Worm (Caenorhabditis elegans): ENCODE measurements around the gene F32A5.4.

Gene F32A5.4

DNA sequence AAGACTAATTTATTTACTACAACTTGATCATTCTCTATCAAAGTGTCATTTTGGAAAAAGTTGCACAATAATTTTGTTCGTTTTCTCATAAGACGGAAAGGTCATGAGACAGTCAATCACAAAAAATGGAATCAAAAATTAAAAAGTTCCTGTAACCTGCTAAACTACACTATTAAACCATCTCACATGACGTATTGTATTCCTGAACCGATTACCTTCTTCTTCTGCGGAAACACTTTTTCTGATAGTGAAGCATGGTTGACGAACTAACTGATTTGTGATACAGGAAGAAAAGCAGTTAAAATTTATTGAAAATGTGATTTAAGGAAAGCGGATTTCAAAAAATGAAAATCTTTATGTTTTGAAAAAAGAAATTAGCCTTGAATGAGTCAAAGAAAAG is 40.8 kb downstream of the F32A5.4 start:
- TF ChIP-seq pes-1 (GFP tag; IDR thresholded peaks at IDR 0.05) (no peak), hnd-1 (tag; optimal IDR thresholded peaks at IDR 0.05) (no peak), ama-1 (optimal IDR thresholded peaks at IDR 0.05) (no peak), scrt-1 (GFP tag; IDR thresholded peaks at IDR 0.05) (no peak), hmbx-1 (tag; optimal IDR thresholded peaks at IDR 0.05) (no peak), flt-1 (GFP tag; IDR thresholded peaks at IDR 0.05) (no peak), sea-1 (GFP tag; conservative IDR thresholded peaks at IDR 0.05) (no peak), ets-7 (tag; optimal IDR thresholded peaks at IDR 0.05) (no peak), ceh-36 (tag; optimal IDR thresholded peaks at IDR 0.05) (no peak), tbx-37 (GFP tag; conservative IDR thresholded peaks at IDR 0.05) (no peak), aly-1 (tag; optimal IDR thresholded peaks at IDR 0.05) (no peak), hmg-4 (GFP tag; optimal IDR thresholded peaks at IDR 0.05) (no peak), tbx-11 (GFP tag; IDR thresholded peaks at IDR 0.05) (no peak), F13C5.2 (tag; optimal IDR thresholded peaks at IDR 0.05) (no peak), B0310.2 (tag; optimal IDR thresholded peaks at IDR 0.05) (no peak), ceh-13 (GFP tag; optimal IDR thresholded peaks at IDR 0.05) (no peak), tra-4 (tag; optimal IDR thresholded peaks at IDR 0.05) (no peak)

DNA sequence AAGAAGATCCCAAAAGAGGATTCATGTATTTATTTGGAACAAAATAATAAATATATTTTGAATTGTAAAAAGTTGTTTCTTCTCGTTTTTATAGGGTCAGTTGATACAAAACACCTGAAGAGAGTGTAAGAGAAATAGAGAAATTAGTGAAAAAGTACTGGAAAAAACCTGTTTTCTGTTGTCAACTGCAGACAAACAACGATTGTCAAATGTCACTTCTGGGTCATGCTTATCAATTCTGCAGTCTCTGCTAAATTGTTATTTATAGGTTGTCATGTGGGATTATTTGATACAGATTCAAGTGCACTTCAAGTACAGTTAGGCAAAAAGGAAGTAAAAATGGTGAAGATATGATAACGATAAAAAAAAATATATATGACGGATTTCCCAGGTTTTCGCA is 43.6 kb downstream of the F32A5.4 start:
- no peak for TF ChIP-seq sea-1 (GFP tag; conservative IDR thresholded peaks at IDR 0.05)
- TF ChIP-seq hmbx-1 (tag; optimal IDR thresholded peaks at IDR 0.05), result no peak
- TF ChIP-seq pes-1 (GFP tag; IDR thresholded peaks at IDR 0.05), result no peak
- TF ChIP-seq ceh-13 (GFP tag; optimal IDR thresholded peaks at IDR 0.05), result no peak
- TF ChIP-seq hnd-1 (tag; optimal IDR thresholded peaks at IDR 0.05), result no peak
- TF ChIP-seq F13C5.2 (tag; optimal IDR thresholded peaks at IDR 0.05), result no peak
- TF ChIP-seq ceh-36 (tag; optimal IDR thresholded peaks at IDR 0.05), result no peak
- no peak for TF ChIP-seq ama-1 (optimal IDR thresholded peaks at IDR 0.05)
- no peak for TF ChIP-seq aly-1 (tag; optimal IDR thresholded peaks at IDR 0.05)
- no peak for TF ChIP-seq flt-1 (GFP tag; IDR thresholded peaks at IDR 0.05)
- TF ChIP-seq B0310.2 (tag; optimal IDR thresholded peaks at IDR 0.05), result no peak
- no peak for TF ChIP-seq scrt-1 (GFP tag; IDR thresholded peaks at IDR 0.05)
- TF ChIP-seq tbx-11 (GFP tag; IDR thresholded peaks at IDR 0.05), result no peak
- TF ChIP-seq hmg-4 (GFP tag; optimal IDR thresholded peaks at IDR 0.05), result no peak
- no peak for TF ChIP-seq tra-4 (tag; optimal IDR thresholded peaks at IDR 0.05)
- no peak for TF ChIP-seq tbx-37 (GFP tag; conservative IDR thresholded peaks at IDR 0.05)
- no peak for TF ChIP-seq ets-7 (tag; optimal IDR thresholded peaks at IDR 0.05)

- TF ChIP-seq tra-4 (tag; optimal IDR thresholded peaks at IDR 0.05), result no peak
- no peak for TF ChIP-seq flt-1 (GFP tag; IDR thresholded peaks at IDR 0.05)
- TF ChIP-seq aly-1 (tag; optimal IDR thresholded peaks at IDR 0.05), result no peak
- no peak for TF ChIP-seq B0310.2 (tag; optimal IDR thresholded peaks at IDR 0.05)
- TF ChIP-seq ceh-36 (tag; optimal IDR thresholded peaks at IDR 0.05), result no peak
- TF ChIP-seq ets-7 (tag; optimal IDR thresholded peaks at IDR 0.05), result no peak
- TF ChIP-seq F13C5.2 (tag; optimal IDR thresholded peaks at IDR 0.05), result no peak
- TF ChIP-seq pes-1 (GFP tag; IDR thresholded peaks at IDR 0.05), result no peak
- no peak for TF ChIP-seq hmg-4 (GFP tag; optimal IDR thresholded peaks at IDR 0.05)
- TF ChIP-seq tbx-11 (GFP tag; IDR thresholded peaks at IDR 0.05), result no peak
- no peak for TF ChIP-seq tbx-37 (GFP tag; conservative IDR thresholded peaks at IDR 0.05)
- TF ChIP-seq ceh-13 (GFP tag; optimal IDR thresholded peaks at IDR 0.05), result no peak
These were observed 44.6 kb downstream of the F32A5.4 start for ce11 chrII:7273517-7273916.

DNA sequence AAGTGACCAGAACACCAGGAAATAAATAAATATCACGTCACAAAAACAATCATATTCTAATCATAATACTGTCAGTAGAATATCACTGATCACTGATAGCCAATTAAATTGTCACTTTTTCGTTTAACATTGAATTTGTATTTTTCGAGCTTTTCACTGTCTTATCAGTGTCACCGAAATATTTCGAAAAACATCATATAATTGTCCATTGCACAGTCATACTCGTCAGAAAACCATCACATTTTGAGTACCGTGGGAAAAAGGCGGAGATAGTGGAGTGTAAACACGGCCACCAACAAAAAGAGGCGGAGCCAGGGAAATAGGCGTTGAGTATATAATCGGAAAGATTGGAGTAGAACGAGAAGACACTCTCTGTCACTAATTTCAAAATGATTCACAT is 48.3 kb downstream of the F32A5.4 start:
- no peak for TF ChIP-seq tbx-11 (GFP tag; IDR thresholded peaks at IDR 0.05)
- no peak for TF ChIP-seq F13C5.2 (tag; optimal IDR thresholded peaks at IDR 0.05)
- TF ChIP-seq hmg-4 (GFP tag; optimal IDR thresholded peaks at IDR 0.05), result no peak
- no peak for TF ChIP-seq pes-1 (GFP tag; IDR thresholded peaks at IDR 0.05)
- TF ChIP-seq aly-1 (tag; optimal IDR thresholded peaks at IDR 0.05), result no peak

- TF ChIP-seq flt-1 (GFP tag; IDR thresholded peaks at IDR 0.05) (no peak), tbx-11 (GFP tag; IDR thresholded peaks at IDR 0.05) (no peak), ets-7 (tag; optimal IDR thresholded peaks at IDR 0.05) (no peak), scrt-1 (GFP tag; IDR thresholded peaks at IDR 0.05) (no peak), hmbx-1 (tag; optimal IDR thresholded peaks at IDR 0.05) (no peak), tra-4 (tag; optimal IDR thresholded peaks at IDR 0.05) (no peak), ceh-36 (tag; optimal IDR thresholded peaks at IDR 0.05) (no peak), aly-1 (tag; optimal IDR thresholded peaks at IDR 0.05) (no peak), pes-1 (GFP tag; IDR thresholded peaks at IDR 0.05) (no peak), B0310.2 (tag; optimal IDR thresholded peaks at IDR 0.05) (no peak), ceh-13 (GFP tag; optimal IDR thresholded peaks at IDR 0.05) (no peak), sea-1 (GFP tag; conservative IDR thresholded peaks at IDR 0.05) (no peak), tbx-37 (GFP tag; conservative IDR thresholded peaks at IDR 0.05) (no peak), hmg-4 (GFP tag; optimal IDR thresholded peaks at IDR 0.05) (no peak), hnd-1 (tag; optimal IDR thresholded peaks at IDR 0.05) (no peak), ama-1 (optimal IDR thresholded peaks at IDR 0.05) (no peak), F13C5.2 (tag; optimal IDR thresholded peaks at IDR 0.05) (no peak)
These were observed 49.0 kb downstream of the F32A5.4 start for ce11 chrII:7277925-7278324.

ce11 chrII:7279808-7280207 is 50.9 kb downstream of the F32A5.4 start:
- no peak for TF ChIP-seq sea-1 (GFP tag; conservative IDR thresholded peaks at IDR 0.05)
- no peak for TF ChIP-seq pes-1 (GFP tag; IDR thresholded peaks at IDR 0.05)
- no peak for TF ChIP-seq B0310.2 (tag; optimal IDR thresholded peaks at IDR 0.05)
- no peak for TF ChIP-seq ets-7 (tag; optimal IDR thresholded peaks at IDR 0.05)
- TF ChIP-seq hnd-1 (tag; optimal IDR thresholded peaks at IDR 0.05), result no peak
- TF ChIP-seq hmbx-1 (tag; optimal IDR thresholded peaks at IDR 0.05), result no peak
- no peak for TF ChIP-seq aly-1 (tag; optimal IDR thresholded peaks at IDR 0.05)
- TF ChIP-seq tbx-11 (GFP tag; IDR thresholded peaks at IDR 0.05), result no peak
- no peak for TF ChIP-seq ceh-36 (tag; optimal IDR thresholded peaks at IDR 0.05)
- no peak for TF ChIP-seq hmg-4 (GFP tag; optimal IDR thresholded peaks at IDR 0.05)
- TF ChIP-seq flt-1 (GFP tag; IDR thresholded peaks at IDR 0.05), result no peak
- TF ChIP-seq ceh-13 (GFP tag; optimal IDR thresholded peaks at IDR 0.05), result no peak
- TF ChIP-seq tbx-37 (GFP tag; conservative IDR thresholded peaks at IDR 0.05), result no peak
- TF ChIP-seq scrt-1 (GFP tag; IDR thresholded peaks at IDR 0.05), result no peak
- TF ChIP-seq F13C5.2 (tag; optimal IDR thresholded peaks at IDR 0.05), result no peak

Measured in whole organism, early embryonic.